Fruit fly (Drosophila melanogaster): Measurements from ENCODE around the gene CG32037.
A peak's percentile ranks its signal among the peaks of the same experiment; 100 is the strongest.

Gene CG32037

dm6 chr3L:9461670-9462246 lies 30.3 kb downstream of the CG32037 start (continued):
- TF ChIP-seq sug (tag; optimal IDR thresholded peaks at IDR 0.05): no peak
- TF ChIP-seq jing (GFP tag; optimal IDR thresholded peaks at IDR 0.05): peak; percentile 11
- no peak for TF ChIP-seq CG33557 (GFP tag; optimal IDR thresholded peaks at IDR 0.05)
- TF ChIP-seq CG13775 (GFP tag; optimal IDR thresholded peaks at IDR 0.05): no peak
- no peak for TF ChIP-seq HmgD (GFP tag; optimal IDR thresholded peaks at IDR 0.05)
- peak; percentile 54; the same call in 1 of the 2 replicates for TF ChIP-seq wdn (GFP tag; IDR thresholded peaks at IDR 0.05)
- no peak for TF ChIP-seq Meics (GFP tag; optimal IDR thresholded peaks at IDR 0.05)
- TF ChIP-seq knrl (GFP tag; IDR thresholded peaks at IDR 0.05; ENCODE audit: partially characterized antibody): no peak
- TF ChIP-seq tll (GFP tag; optimal IDR thresholded peaks at IDR 0.05): no peak
- TF ChIP-seq insv (GFP tag; optimal IDR thresholded peaks at IDR 0.05): no peak
- no peak for TF ChIP-seq CG17829 (tag; optimal IDR thresholded peaks at IDR 0.05)
- TF ChIP-seq Six4 (GFP tag; optimal IDR thresholded peaks at IDR 0.05): no peak
- TF ChIP-seq CG8290 (GFP tag; optimal IDR thresholded peaks at IDR 0.05): no peak
- TF ChIP-seq CG8290 (tag; optimal IDR thresholded peaks at IDR 0.05): peak; percentile 23 to 86
- peak; percentile 29 for TF ChIP-seq Hsf (GFP tag; optimal IDR thresholded peaks at IDR 0.05)
- no peak for TF ChIP-seq CG15073 (GFP tag; optimal IDR thresholded peaks at IDR 0.05)
- TF ChIP-seq sens-2 (GFP tag; IDR thresholded peaks at IDR 0.05): peak; percentile 59
- peak; percentile 100 for TF ChIP-seq Kr (GFP tag; optimal IDR thresholded peaks at IDR 0.05)
- TF ChIP-seq CG5953 (GFP tag; IDR thresholded peaks at IDR 0.05): peak; percentile 58; the same call in 1 of the 2 replicates
- peak; percentile 57; the same call in 1 of the 3 replicates for TF ChIP-seq Mrtf (GFP tag; IDR thresholded peaks at IDR 0.05)
- TF ChIP-seq HLH54F (GFP tag; optimal IDR thresholded peaks at IDR 0.05): no peak
- no peak for TF ChIP-seq CG31441 (GFP tag; IDR thresholded peaks at IDR 0.05)
- TF ChIP-seq lmd (GFP tag; IDR thresholded peaks at IDR 0.05): peak; percentile 61
- TF ChIP-seq CG9876 (GFP tag; optimal IDR thresholded peaks at IDR 0.05): no peak
- TF ChIP-seq amos (GFP tag; IDR thresholded peaks at IDR 0.05; ENCODE audit: partially characterized antibody): no peak
- TF ChIP-seq CG10979 (tag; optimal IDR thresholded peaks at IDR 0.05): no peak
- TF ChIP-seq repo (GFP tag; optimal IDR thresholded peaks at IDR 0.05): no peak
- no peak for TF ChIP-seq CG4707 (GFP tag; optimal IDR thresholded peaks at IDR 0.05)
- TF ChIP-seq lola (GFP tag; optimal IDR thresholded peaks at IDR 0.05): no peak
- peak; percentile 47 for TF ChIP-seq NFAT (GFP tag; IDR thresholded peaks at IDR 0.05)
- TF ChIP-seq CG17328 (GFP tag; IDR thresholded peaks at IDR 0.05): peak; percentile 65
- no peak for TF ChIP-seq CG11504 (tag; optimal IDR thresholded peaks at IDR 0.05)
- TF ChIP-seq sr (GFP tag; IDR thresholded peaks at IDR 0.05): peak; percentile 6; the same call in 1 of the 3 replicates
- TF ChIP-seq CG8924 (tag; optimal IDR thresholded peaks at IDR 0.05): no peak
- 0 out of 2 replicates have a peak, but pooled peaks have one; percentile 19 for TF ChIP-seq Oaz (GFP tag; IDR thresholded peaks at IDR 0.05)
- 0 out of 2 replicates have a peak, but pooled peaks have one; percentile 9 for TF ChIP-seq crol (GFP tag; IDR thresholded peaks at IDR 0.05)
- peak; percentile 76 for TF ChIP-seq abd-A (tag; optimal IDR thresholded peaks at IDR 0.05)
- no peak for TF ChIP-seq z (GFP tag; IDR thresholded peaks at IDR 0.05)
- TF ChIP-seq tin (GFP tag; optimal IDR thresholded peaks at IDR 0.05): no peak
- TF ChIP-seq shn (GFP tag; optimal IDR thresholded peaks at IDR 0.05): peak; percentile 52
- TF ChIP-seq dimm (GFP tag; IDR thresholded peaks at IDR 0.05): no peak
- no peak for TF ChIP-seq Nf-YC (tag; optimal IDR thresholded peaks at IDR 0.05)
- TF ChIP-seq CG30431 (GFP tag; optimal IDR thresholded peaks at IDR 0.05): peak; percentile 27
- peak; percentile 12 for TF ChIP-seq slp2 (GFP tag; optimal IDR thresholded peaks at IDR 0.05)
- TF ChIP-seq Dll (GFP tag; IDR thresholded peaks at IDR 0.05; ENCODE audit: partially characterized antibody): no peak
- TF ChIP-seq CG18599 (GFP tag; optimal IDR thresholded peaks at IDR 0.05): no peak
- TF ChIP-seq Sry-δ (GFP tag; optimal IDR thresholded peaks at IDR 0.05): no peak
- no peak for TF ChIP-seq CG18476 (GFP tag; optimal IDR thresholded peaks at IDR 0.05)
- no peak for TF ChIP-seq CG31365 (tag; optimal IDR thresholded peaks at IDR 0.05)
- TF ChIP-seq Dip2 (GFP tag; IDR thresholded peaks at IDR 0.05): no peak
- no peak for TF ChIP-seq Hmx (GFP tag; optimal IDR thresholded peaks at IDR 0.05)

All from whole organism, embryonic.